Fruit fly (Drosophila melanogaster) Kc167 (cell line): ENCODE results near the gene dod.

ENCODE experiments used
- Sin3A ChIP-seq: fragments of >200 bp; optimal IDR thresholded peaks from 2 replicates; lab custom pipeline; 2018; ENCODE audit warnings: missing external identifiers
- h ChIP-seq: fragments of >200 bp; optimal IDR thresholded peaks from 3 replicates; lab custom pipeline; 2018; ENCODE audit warnings: missing external identifiers
- insv ChIP-seq: fragments of >200 bp; optimal IDR thresholded peaks from 3 replicates; lab custom pipeline; 2018; ENCODE audit warnings: missing external identifiers
- psq ChIP-seq: fragments of >200 bp; optimal IDR thresholded peaks from 2 replicates; lab custom pipeline; 2017; ENCODE audit warnings: missing external identifiers

DNA sequence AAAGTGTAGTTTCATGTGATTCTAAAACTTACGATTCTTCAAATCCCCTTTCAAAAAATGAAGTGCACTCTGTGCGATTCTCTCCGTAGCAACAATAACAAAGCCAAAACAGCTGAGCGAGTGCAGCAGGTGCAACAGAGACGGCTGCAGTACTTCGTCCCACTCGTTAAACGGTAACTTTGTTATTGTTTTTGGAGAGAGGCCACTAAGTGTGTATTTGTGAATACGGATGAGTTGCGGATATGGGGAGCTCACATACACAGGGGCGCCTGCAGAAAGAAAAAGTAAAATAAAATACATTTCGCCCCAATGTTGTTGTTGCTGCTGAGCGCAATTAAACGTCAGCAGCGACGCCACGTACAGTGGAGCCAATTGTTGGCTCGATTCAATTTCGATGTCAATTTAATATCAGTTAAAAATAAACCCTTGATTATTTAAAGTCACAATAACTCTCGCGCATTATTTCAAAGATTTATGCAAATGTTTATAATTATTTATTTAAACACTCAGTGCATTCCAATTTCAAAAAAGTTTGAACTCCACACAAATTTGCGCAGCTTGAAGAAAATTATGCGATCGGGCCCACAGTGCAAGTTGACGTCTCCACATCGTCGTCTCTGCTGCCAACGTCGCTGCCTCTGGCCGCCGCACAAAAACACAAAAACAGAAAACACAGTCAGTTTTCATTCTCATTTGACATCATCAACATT, 22.4 kb downstream of the dod start:
- TF ChIP-seq psq (lab: Kevin White, UChicago) = no peak
- no peak for TF ChIP-seq Sin3A
- no peak for TF ChIP-seq h
- no peak for TF ChIP-seq insv
